Fruit fly (Drosophila melanogaster): ENCODE data around the gene CG31301.

The CG31301 gene

dm6 chr3R:15375470-15375869 lies 29.5 kb downstream of the CG31301 start:
- TF ChIP-seq CG17801 (GFP tag; optimal IDR thresholded peaks at IDR 0.05; ENCODE audit: partially characterized antibody) = no peak

DNA sequence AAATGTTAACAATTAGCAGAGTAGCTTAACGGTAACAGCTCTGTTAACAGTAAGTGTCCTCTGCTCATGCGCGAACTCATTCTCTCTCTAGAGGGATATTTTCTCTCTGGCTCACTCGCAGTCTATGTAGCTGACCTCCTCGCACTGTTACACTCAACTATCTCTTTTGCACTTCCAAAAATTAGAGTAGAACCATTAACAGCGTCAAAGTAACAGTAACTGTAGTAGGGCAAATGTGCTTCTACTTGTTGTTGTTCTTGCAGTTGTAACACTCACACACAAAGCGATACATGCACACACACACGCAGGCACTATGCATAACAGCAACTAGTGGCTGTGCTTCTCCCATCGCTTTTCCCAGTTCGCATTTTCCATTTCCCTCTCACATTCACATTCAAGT lies 33.1 kb downstream of the CG31301 start:
- TF ChIP-seq CG17801 (GFP tag; optimal IDR thresholded peaks at IDR 0.05; ENCODE audit: partially characterized antibody) = no peak

DNA sequence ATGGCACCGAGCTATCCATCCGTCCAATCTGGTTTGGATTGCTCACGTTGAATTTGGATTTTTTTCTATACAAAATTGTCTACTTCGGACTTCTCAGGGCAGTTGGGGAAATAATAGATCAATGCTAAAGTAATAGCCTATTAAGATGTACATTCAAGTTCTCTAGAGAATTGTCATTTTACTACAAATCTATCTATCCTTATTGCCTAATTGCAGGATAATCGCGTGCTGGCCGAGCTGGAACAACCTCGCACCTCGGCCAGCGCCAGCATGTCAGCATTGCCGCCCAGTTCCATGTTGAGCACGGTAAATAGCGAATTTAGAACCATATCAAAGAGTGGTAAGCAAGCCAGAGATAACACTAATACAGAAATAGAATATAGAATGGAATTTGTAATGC lies 36.8 kb downstream of the CG31301 start, which contains the start of gene h-cup:
h-cup (minus strand) TSS at position 101 of the 400 bp plus-strand sequence.
- no peak for TF ChIP-seq CG17801 (GFP tag; optimal IDR thresholded peaks at IDR 0.05; ENCODE audit: partially characterized antibody)

dm6 chr3R:15393206-15393805 lies 47.3 kb downstream of the CG31301 start:
- TF ChIP-seq CG17801 (GFP tag; optimal IDR thresholded peaks at IDR 0.05; ENCODE audit: partially characterized antibody) = no peak
